Fruit fly (Drosophila melanogaster) Kc167 (cell line): ENCODE measurements around the gene wam.

ENCODE experiments used
- Myc ChIP-seq: fragments of >200 bp; optimal IDR thresholded peaks from 2 replicates; lab custom pipeline; 2017; ENCODE audit warnings: missing external identifiers
- Sin3A ChIP-seq: fragments of >200 bp; optimal IDR thresholded peaks from 2 replicates; lab custom pipeline; 2018; ENCODE audit warnings: missing external identifiers
- h ChIP-seq: fragments of >200 bp; optimal IDR thresholded peaks from 3 replicates; lab custom pipeline; 2018; ENCODE audit warnings: missing external identifiers
- insv ChIP-seq: fragments of >200 bp; optimal IDR thresholded peaks from 3 replicates; lab custom pipeline; 2018; ENCODE audit warnings: missing external identifiers
- psq ChIP-seq: fragments of >200 bp; optimal IDR thresholded peaks from 2 replicates; lab custom pipeline; 2017; ENCODE audit warnings: missing external identifiers
- ttk ChIP-seq: sonication (Bioruptor generic); optimal IDR thresholded peaks from 2 replicates; lab custom pipeline; 2017; ENCODE audit warnings: missing external identifiers

The wam gene

dm6 chr3R:23287951-23288350, at the start of gene wam:
TSS of gene wam (minus strand) at chr3R:23288051.
- TF ChIP-seq ttk (lab: Kevin White, UChicago) (no peak), Sin3A (lab: Kevin White, UChicago) (no peak), Myc (lab: Kevin White, UChicago) (no peak), insv (no peak), h (lab: Kevin White, UChicago) (no peak), psq (no peak)

dm6 chr3R:23337183-23337825, 49.5 kb upstream of the wam start:
- TF ChIP-seq ttk (lab: Kevin White, UChicago) (no peak), insv (no peak), h (lab: Kevin White, UChicago) (no peak)

DNA sequence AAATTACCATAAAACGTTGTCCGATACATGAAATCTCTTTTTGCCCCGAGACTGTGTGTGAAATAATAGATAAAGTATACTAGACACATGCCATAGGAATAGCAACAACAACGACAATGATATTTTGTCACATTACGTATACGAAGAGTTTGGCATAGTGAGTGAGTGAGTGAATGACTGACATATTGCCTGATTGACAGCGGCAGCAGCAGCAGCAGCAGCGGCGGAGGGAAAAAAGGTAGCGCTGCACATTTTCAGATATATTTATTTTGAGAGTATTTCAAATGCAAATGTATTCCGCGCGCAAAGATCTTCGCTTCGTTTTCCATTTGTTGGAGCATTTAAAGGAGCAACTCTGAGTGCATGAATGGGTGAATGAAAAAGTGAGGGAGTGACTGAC, 48.7 kb upstream of the wam start:
- TF ChIP-seq Myc (lab: Kevin White, UChicago) (no peak), ttk (lab: Kevin White, UChicago) (no peak), insv (no peak), psq (no peak), Sin3A (lab: Kevin White, UChicago) (no peak), h (lab: Kevin White, UChicago) (no peak)

DNA sequence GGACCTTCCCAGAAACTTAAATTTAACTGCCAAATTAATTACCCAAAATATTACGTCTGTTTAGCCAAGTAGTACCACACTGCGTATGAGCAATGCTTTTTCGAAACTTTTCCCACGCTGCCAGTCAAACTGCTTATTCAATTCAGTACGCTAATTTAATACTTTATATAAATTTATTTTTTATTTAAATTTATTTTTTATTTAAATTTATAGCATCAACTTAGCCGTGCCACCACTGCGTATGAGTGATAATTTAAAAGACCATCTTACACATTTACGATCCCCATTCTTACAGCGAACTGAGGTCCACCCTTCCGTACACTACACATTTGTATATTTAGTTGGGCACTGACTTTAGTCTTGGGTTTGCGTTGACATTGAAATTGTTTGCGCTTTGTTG, 47.7 kb upstream of the wam start:
- no peak for TF ChIP-seq Myc (lab: Kevin White, UChicago)
- TF ChIP-seq psq: no peak
- no peak for TF ChIP-seq h (lab: Kevin White, UChicago)
- no peak for TF ChIP-seq ttk (lab: Kevin White, UChicago)
- TF ChIP-seq insv: no peak
- no peak for TF ChIP-seq Sin3A (lab: Kevin White, UChicago)

- TF ChIP-seq ttk (lab: Kevin White, UChicago): no peak
- TF ChIP-seq psq: peak; percentile 3
- no peak for TF ChIP-seq insv
These were observed 47.0 kb upstream of the wam start for dm6 chr3R:23334866-23335265.

DNA sequence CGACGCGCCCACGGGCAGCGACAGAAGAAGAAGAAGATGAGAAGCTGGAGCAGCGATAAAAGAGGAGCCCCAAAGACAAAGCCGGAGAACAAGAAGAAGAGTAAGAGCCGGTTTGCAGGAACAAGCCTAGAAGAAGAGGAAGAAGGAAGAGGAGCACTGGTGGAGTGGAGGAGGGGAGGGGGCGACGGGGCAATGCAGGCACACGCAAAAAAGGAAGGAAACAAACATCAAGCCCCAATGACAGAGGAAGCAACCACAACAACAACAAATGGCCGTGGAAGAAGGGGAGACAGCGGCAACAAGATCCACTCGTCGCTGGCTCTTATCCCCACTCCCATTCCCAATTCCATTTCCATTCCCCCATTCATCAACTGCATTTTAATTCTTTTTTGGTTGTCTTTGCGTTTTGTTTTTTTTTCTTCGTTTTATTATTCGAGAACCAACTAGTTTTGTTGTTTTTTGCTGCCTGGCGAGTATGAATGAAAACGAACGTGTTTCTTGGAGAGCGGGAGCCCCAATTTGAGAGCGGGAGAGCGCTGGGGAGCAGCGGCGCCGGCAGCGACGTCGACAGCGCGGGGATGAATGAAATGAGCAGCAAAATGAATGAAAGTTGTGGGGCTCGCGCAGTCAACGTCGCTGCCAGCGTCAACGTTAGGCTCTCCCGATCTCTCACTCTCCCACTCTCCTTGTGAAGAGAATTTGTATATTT, 46.3 kb upstream of the wam start:
- TF ChIP-seq psq: no peak
- TF ChIP-seq insv: no peak

DNA sequence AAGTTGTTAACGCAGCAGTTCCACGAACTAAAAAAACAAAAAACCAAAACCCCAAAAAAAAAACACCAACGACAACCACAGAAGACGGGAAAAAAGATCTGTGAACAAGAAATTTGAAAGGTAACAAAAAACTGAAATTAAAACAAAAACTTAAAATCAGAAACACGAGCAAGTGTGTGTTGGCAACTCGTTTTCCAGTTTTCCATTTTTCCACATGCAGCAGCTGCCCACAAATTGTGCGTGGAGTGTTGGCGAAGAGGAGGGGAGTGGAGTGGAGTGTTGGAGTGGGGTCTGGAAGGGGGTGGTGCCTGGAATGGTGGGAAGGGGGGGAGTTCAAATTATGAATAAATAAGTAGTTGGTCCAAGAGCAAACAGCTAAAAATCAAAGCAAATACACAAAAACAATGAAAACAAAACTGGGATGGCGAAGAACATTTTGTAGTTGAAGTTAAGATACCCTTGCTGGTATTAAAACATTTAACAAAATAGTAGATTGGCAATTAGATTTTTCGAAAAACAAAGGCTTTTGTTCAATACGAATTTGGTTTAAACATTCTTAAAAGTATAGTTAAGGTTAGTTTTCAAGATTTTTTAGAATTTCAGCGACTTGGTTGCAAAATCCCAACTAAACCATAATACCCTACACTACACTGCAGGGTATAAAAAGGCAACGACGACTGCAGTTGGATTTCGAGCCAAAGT, 45.6 kb upstream of the wam start:
- TF ChIP-seq psq (no peak), ttk (lab: Kevin White, UChicago) (no peak), h (lab: Kevin White, UChicago) (no peak), Myc (lab: Kevin White, UChicago) (no peak), insv (no peak), Sin3A (lab: Kevin White, UChicago) (no peak)

- no peak for TF ChIP-seq Myc (lab: Kevin White, UChicago)
- TF ChIP-seq psq: no peak
- TF ChIP-seq h (lab: Kevin White, UChicago): no peak
- no peak for TF ChIP-seq ttk (lab: Kevin White, UChicago)
- no peak for TF ChIP-seq insv
- TF ChIP-seq Sin3A (lab: Kevin White, UChicago): no peak
These were observed 44.9 kb upstream of the wam start for dm6 chr3R:23332535-23333333.

- TF ChIP-seq Sin3A (lab: Kevin White, UChicago) (no peak), h (lab: Kevin White, UChicago) (peak; percentile 30), psq (no peak), insv (peak; percentile 77)
These were observed 44.1 kb upstream of the wam start for dm6 chr3R:23331865-23332367.

- TF ChIP-seq h (lab: Kevin White, UChicago): peak; percentile 100
- TF ChIP-seq insv: no peak
These were observed 43.4 kb upstream of the wam start for dm6 chr3R:23331280-23331679.

dm6 chr3R:23327707-23328106, 39.9 kb upstream of the wam start:
- TF ChIP-seq h (lab: Kevin White, UChicago): peak; percentile 81
- no peak for TF ChIP-seq ttk (lab: Kevin White, UChicago)
- peak; percentile 74 for TF ChIP-seq insv
- TF ChIP-seq psq: no peak

DNA sequence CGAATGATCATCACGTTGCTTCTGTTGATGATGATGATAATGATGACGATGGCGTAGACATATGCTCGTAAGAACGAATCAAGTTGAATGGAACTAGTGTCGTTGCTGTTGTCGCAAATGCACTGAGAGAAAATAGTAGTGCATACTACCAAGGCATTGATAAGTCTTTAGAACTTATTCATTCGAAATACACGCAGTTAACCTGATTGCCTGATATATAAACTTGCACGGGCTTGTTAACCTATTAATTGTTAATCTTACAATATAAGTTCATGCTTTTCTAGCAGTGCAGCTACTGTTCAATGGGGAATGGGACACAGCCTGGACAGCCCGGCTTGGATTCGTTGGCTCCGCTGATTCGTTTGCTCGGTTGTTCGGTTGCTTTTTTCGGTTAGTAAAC, 38.4 kb upstream of the wam start:
- TF ChIP-seq ttk (lab: Kevin White, UChicago): no peak
- no peak for TF ChIP-seq h (lab: Kevin White, UChicago)
- no peak for TF ChIP-seq Sin3A (lab: Kevin White, UChicago)
- TF ChIP-seq psq: no peak
- no peak for TF ChIP-seq Myc (lab: Kevin White, UChicago)
- TF ChIP-seq insv: no peak
